Fruit fly (Drosophila melanogaster): Measurements from ENCODE around the gene CG10680.

DNA sequence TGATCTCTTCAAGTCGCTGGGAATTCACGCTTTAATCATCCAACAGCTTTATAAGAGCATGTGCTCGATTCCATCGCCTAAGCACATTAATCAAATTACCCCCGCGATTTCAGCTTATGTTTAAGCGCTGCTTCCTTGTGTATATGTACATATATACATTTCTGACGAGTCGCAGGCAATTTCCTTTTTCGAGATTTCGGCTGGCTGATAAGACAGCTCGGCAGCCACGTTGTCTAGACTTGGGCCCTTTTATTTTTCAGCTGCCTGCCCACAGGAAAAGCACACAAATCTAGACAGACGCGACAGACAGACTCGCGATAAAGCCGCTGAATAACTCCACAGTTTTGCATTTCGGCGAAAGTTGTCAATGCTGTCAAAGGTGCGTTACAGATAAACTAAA is 21.4 kb upstream of the CG10680 start:
- TF ChIP-seq CG3032 (tag; optimal IDR thresholded peaks at IDR 0.05) (no peak), Eip78C (GFP tag) (no peak), pdm3 (GFP tag; optimal IDR thresholded peaks at IDR 0.05) (no peak), CG15336 (GFP tag; IDR thresholded peaks at IDR 0.05) (no peak), Ets96B (tag; optimal IDR thresholded peaks at IDR 0.05) (no peak), CG6808 (GFP tag; optimal IDR thresholded peaks at IDR 0.05) (no peak), net (GFP tag; optimal IDR thresholded peaks at IDR 0.05) (no peak), Lpt (GFP tag; optimal IDR thresholded peaks at IDR 0.05) (no peak), CG7368 (GFP tag; optimal IDR thresholded peaks at IDR 0.05) (no peak), CG9139 (GFP tag; optimal IDR thresholded peaks at IDR 0.05) (no peak), Eip75B (GFP tag; optimal IDR thresholded peaks at IDR 0.05) (no peak), CG6163 (GFP tag; IDR thresholded peaks at IDR 0.05) (no peak), dsx (GFP tag; optimal IDR thresholded peaks at IDR 0.05; ENCODE audit: poor library complexity, severe bottlenecking) (no peak)
